Worm (Caenorhabditis elegans) whole organism, late embryonic: ENCODE data around the gene F38H4.5.

ENCODE experiments used
- K02D7.2 ChIP-seq: sonication (generic microtip); optimal IDR thresholded peaks from 2 replicates; lab custom pipeline; 2017; ENCODE audit warnings: mild to moderate bottlenecking, missing genetic modification characterization, missing compliant biosample characterization
- ceh-14 ChIP-seq: sonication (generic microtip); optimal IDR thresholded peaks from 2 replicates; lab custom pipeline; 2016; ENCODE audit warnings: missing genotype, missing genetic modification characterization, missing compliant biosample characterization
- ceh-22 ChIP-seq: sonication (generic microtip); optimal IDR thresholded peaks from 2 replicates; lab custom pipeline; 2017; ENCODE audit warnings: missing biosample characterization, missing genetic modification characterization
- elt-2 ChIP-seq: sonication (generic microtip); optimal IDR thresholded peaks from 2 replicates; lab custom pipeline; 2016; ENCODE audit warnings: missing genetic modification reagents, missing genetic modification characterization, missing compliant biosample characterization
- fkh-10 ChIP-seq: fragments of 150-350 bp; optimal IDR thresholded peaks from 2 replicates; lab custom pipeline; 2014; ENCODE audit warnings: missing biosample characterization, missing genetic modification reagents, missing genetic modification characterization
- hlh-15 ChIP-seq: sonication (generic microtip); optimal IDR thresholded peaks from 2 replicates; lab custom pipeline; 2016; ENCODE audit warnings: missing genetic modification characterization, missing compliant biosample characterization
- lin-11 ChIP-seq: fragments of 200-800 bp; sonication (Bioruptor generic); optimal IDR thresholded peaks from 2 replicates; lab custom pipeline; 2018; ENCODE audit warnings: mild to moderate bottlenecking, missing genetic modification characterization, missing compliant biosample characterization
- mec-3 ChIP-seq: sonication (generic microtip); optimal IDR thresholded peaks from 2 replicates; lab custom pipeline; 2016; ENCODE audit warnings: borderline replicate concordance, missing genetic modification characterization, missing compliant biosample characterization
- nhr-11 ChIP-seq: fragments of 150-350 bp; optimal IDR thresholded peaks from 2 replicates; lab custom pipeline; 2014; ENCODE audit warnings: missing biosample characterization, missing genetic modification characterization
- pha-4 ChIP-seq: fragments of 150-350 bp; optimal IDR thresholded peaks from 2 replicates; lab custom pipeline; 2018; ENCODE audit warnings: missing biosample characterization, missing genetic modification reagents, missing genetic modification characterization
- pqm-1 ChIP-seq: sonication (generic microtip); optimal IDR thresholded peaks from 2 replicates; lab custom pipeline; 2016; ENCODE audit warnings: missing genetic modification characterization, missing compliant biosample characterization
- ref-2 ChIP-seq: sonication (generic microtip); optimal IDR thresholded peaks from 2 replicates; lab custom pipeline; 2016; ENCODE audit warnings: missing genetic modification characterization, missing compliant biosample characterization
- ztf-16 ChIP-seq: sonication (generic microtip); optimal IDR thresholded peaks from 2 replicates; lab custom pipeline; 2017; ENCODE audit warnings: missing genetic modification characterization, missing compliant biosample characterization

ce11 chrIV:11899358-11899757 lies 47.4 kb downstream of the F38H4.5 start, which contains the start of gene nhr-43:
- TF ChIP-seq elt-2 (tag; lab: Kevin White, UChicago): no peak
- TF ChIP-seq pha-4 (tag; lab: Kevin White, UChicago): no peak
- no peak for TF ChIP-seq ceh-22 (tag; lab: Kevin White, UChicago)
- no peak for TF ChIP-seq ztf-16 (tag; lab: Kevin White, UChicago)
- no peak for TF ChIP-seq mec-3
- no peak for TF ChIP-seq ceh-14 (tag; lab: Kevin White, UChicago)
- no peak for TF ChIP-seq lin-11 (tag; lab: Kevin White, UChicago)
- no peak for TF ChIP-seq fkh-10 (GFP tag; lab: Kevin White, UChicago)
- TF ChIP-seq hlh-15: no peak
- TF ChIP-seq ref-2 (tag; lab: Kevin White, UChicago): no peak
- no peak for TF ChIP-seq K02D7.2 (tag; lab: Kevin White, UChicago)
- no peak for TF ChIP-seq nhr-11 (tag; lab: Kevin White, UChicago)
- no peak for TF ChIP-seq pqm-1 (tag; lab: Kevin White, UChicago)
